Fruit fly (Drosophila melanogaster): Measurements from ENCODE around the gene CG43403.

DNA sequence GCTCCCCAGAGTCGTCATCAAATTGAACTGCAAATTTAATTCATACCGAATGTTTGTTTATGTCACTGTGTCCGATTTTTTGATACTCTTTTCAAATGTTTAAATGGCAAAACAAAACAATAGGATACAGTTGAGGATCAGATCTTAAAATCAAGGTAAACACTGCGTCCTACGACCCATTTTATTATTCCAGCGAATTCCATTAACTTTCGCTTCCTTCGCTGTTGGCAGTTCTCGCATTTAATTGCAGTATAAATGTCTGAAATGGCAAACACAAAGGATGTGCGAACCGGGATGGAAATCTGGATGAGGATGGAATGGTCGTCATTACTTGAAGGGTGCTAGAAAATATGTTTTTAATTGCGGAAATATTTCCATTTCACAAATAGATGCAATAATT is 32.3 kb downstream of the CG43403 start, which contains the start of gene CG33125:
- TF ChIP-seq psq (optimal IDR thresholded peaks at IDR 0.05) (no peak), CG8478 (optimal IDR thresholded peaks at IDR 0.05) (no peak), EcR (GFP tag; optimal IDR thresholded peaks at IDR 0.05) (no peak), pan (optimal IDR thresholded peaks at IDR 0.05) (no peak), usp (GFP tag; optimal IDR thresholded peaks at IDR 0.05) (no peak)

All from whole organism.